Worm (Caenorhabditis elegans) whole organism, young adult: ENCODE measurements around the gene clec-3.
"Not testable (repeated sequence)": the region's sequence is repeated elsewhere in the genome, so short reads cannot be mapped to it uniquely, and the experiment has no call there.

ENCODE experiments used
- F33H1.4 ChIP-seq: fragments of 200-800 bp; sonication (Bioruptor generic); IDR thresholded peaks from 2 replicates; pipeline ENCODE4 v1.3.6; 2022; ENCODE audit warnings: missing genetic modification reagents, missing genetic modification characterization, missing compliant biosample characterization
- ama-1 ChIP-seq, 3 experiments: fragments of 150-350 bp in 1 of 3; sonication (generic microtip) in 2 of 3; optimal IDR thresholded peaks; 2 replicates each; lab custom pipeline; 2014 to 2018; ENCODE audit warnings: missing biosample characterization in 2 of 3, missing genetic modification characterization in 2 of 3, missing genetic modification reagents in 2 of 3
- attf-6 ChIP-seq: fragments of 200-800 bp; sonication (Bioruptor generic); IDR thresholded peaks from 2 replicates; pipeline ENCODE4 v1.3.6; 2022; ENCODE audit warnings: missing genetic modification reagents, missing genetic modification characterization, missing compliant biosample characterization
- let-607 ChIP-seq, 2 experiments: fragments of 200-800 bp in 1 of 2; sonication (Bioruptor generic) in 1 of 2; sonication (generic microtip) in 1 of 2; optimal IDR thresholded peaks; 2 replicates each; lab custom pipeline; 2016 to 2018; ENCODE audit warnings: mild to moderate bottlenecking in 2 of 2, missing compliant biosample characterization in 2 of 2, missing genetic modification characterization in 2 of 2, moderate library complexity in 2 of 2, missing genotype in 1 of 2
- lin-54 ChIP-seq: fragments of 200-800 bp; sonication (Bioruptor generic); optimal IDR thresholded peaks from 2 replicates; lab custom pipeline; 2018; ENCODE audit warnings: mild to moderate bottlenecking, missing genetic modification characterization, missing compliant biosample characterization
- lir-1 ChIP-seq: fragments of 200-800 bp; sonication (Bioruptor generic); conservative IDR thresholded peaks from 2 replicates; pipeline ENCODE4 v1.3.6; 2022; ENCODE audit warnings: missing genetic modification reagents, missing genetic modification characterization, missing compliant biosample characterization
- lsy-27 ChIP-seq: sonication (generic microtip); optimal IDR thresholded peaks from 2 replicates; lab custom pipeline; 2017; ENCODE audit warnings: missing genetic modification characterization, mild to moderate bottlenecking, missing compliant biosample characterization, antibody characterized with exemption, missing genotype, borderline replicate concordance; ENCODE audit not compliant: insufficient read depth
- madf-3 ChIP-seq: fragments of 200-800 bp; sonication (Bioruptor generic); IDR thresholded peaks from 2 replicates; pipeline ENCODE4 v1.3.6; 2022; ENCODE audit warnings: missing genetic modification reagents, missing genetic modification characterization, missing compliant biosample characterization
- snpc-1.1 ChIP-seq: sonication (generic microtip); optimal IDR thresholded peaks from 2 replicates; lab custom pipeline; 2017; ENCODE audit warnings: missing genetic modification characterization, mild to moderate bottlenecking, missing compliant biosample characterization, antibody characterized with exemption, moderate library complexity, missing genotype, missing genetic modification reagents; ENCODE audit not compliant: insufficient read depth
- snpc-4 ChIP-seq, 5 experiments: fragments of 150-350 bp in 1 of 5; sonication (generic microtip) in 4 of 5; optimal IDR thresholded peaks; 2 replicates each; lab custom pipeline; 2014 to 2018; ENCODE audit warnings: missing genetic modification characterization in 5 of 5, missing biosample characterization in 3 of 5, antibody characterized with exemption in 2 of 5, mild to moderate bottlenecking in 2 of 5, missing compliant biosample characterization in 2 of 5, missing genotype in 2 of 5, moderate library complexity in 2 of 5, missing genetic modification reagents in 1 of 5
- unc-130 ChIP-seq: sonication (generic microtip); optimal IDR thresholded peaks from 2 replicates; lab custom pipeline; 2016; ENCODE audit warnings: missing genetic modification reagents, missing genetic modification characterization, missing compliant biosample characterization
- ztf-18 ChIP-seq: sonication (generic microtip); optimal IDR thresholded peaks from 2 replicates; lab custom pipeline; 2016; ENCODE audit warnings: missing genotype, mild to moderate bottlenecking, missing genetic modification characterization, missing compliant biosample characterization

- TF ChIP-seq attf-6 (GFP tag; lab: Robert Waterston, UW); ztf-18; lir-1 (GFP tag; lab: Robert Waterston, UW); unc-130 (GFP tag; lab: Kevin White, UChicago); lin-54 (GFP tag; lab: Kevin White, UChicago); ama-1 (optimal IDR thresholded peaks at IDR 0.05; lab: Kevin White, UChicago); ama-1 (GFP tag; optimal IDR thresholded peaks at IDR 0.05; lab: Kevin White, UChicago); F33H1.4 (GFP tag; lab: Robert Waterston, UW); snpc-4 (GFP tag; optimal IDR thresholded peaks at IDR 0.05; lab: Kevin White, UChicago); snpc-4 (tag; optimal IDR thresholded peaks at IDR 0.05; lab: Kevin White, UChicago); lsy-27 (tag; lab: Kevin White, UChicago); let-607 (tag; optimal IDR thresholded peaks at IDR 0.05; lab: Kevin White, UChicago); madf-3; snpc-1.1 (tag; lab: Kevin White, UChicago): not testable (repeated sequence)
Observed at ce11 chrII:3032480-3032879, 12.8 kb upstream of the clec-3 start, which contains the start of gene B0454.6.
